Worm (Caenorhabditis elegans): ENCODE data around the gene ule-3.

- TF ChIP-seq scrt-1 (GFP tag; IDR thresholded peaks at IDR 0.05) (no peak), aly-1 (tag; optimal IDR thresholded peaks at IDR 0.05) (no peak), pes-1 (GFP tag; IDR thresholded peaks at IDR 0.05) (no peak), ama-1 (optimal IDR thresholded peaks at IDR 0.05) (no peak), hmbx-1 (tag; optimal IDR thresholded peaks at IDR 0.05) (no peak), hnd-1 (tag; optimal IDR thresholded peaks at IDR 0.05) (no peak), tra-4 (tag; optimal IDR thresholded peaks at IDR 0.05) (no peak), B0310.2 (tag; optimal IDR thresholded peaks at IDR 0.05) (no peak), flt-1 (GFP tag; IDR thresholded peaks at IDR 0.05) (no peak)
Observed at ce11 chrV:10750630-10751029, 43.0 kb upstream of the ule-3 start, which contains the start of gene F28H7.3.
